Fruit fly (Drosophila melanogaster): ENCODE data around the gene Klp98A.

The Klp98A gene

dm6 chr3R:27582634-27583181 lies 23.8 kb upstream of the Klp98A start, which contains the start of gene pins (continued):
- TF ChIP-seq CG4617 (GFP tag; optimal IDR thresholded peaks at IDR 0.05; ENCODE audit: borderline replicate concordance) (peak; percentile 66), Bdp1 (GFP tag; optimal IDR thresholded peaks at IDR 0.05) (no peak), CG14860 (GFP tag; IDR thresholded peaks at IDR 0.05; ENCODE audit: partially characterized antibody) (0 out of 3 replicates have a peak, but pooled peaks have one; percentile 7), CG33557 (GFP tag; optimal IDR thresholded peaks at IDR 0.05) (no peak), Fer1 (GFP tag; optimal IDR thresholded peaks at IDR 0.05) (no peak), CrebB (tag; optimal IDR thresholded peaks at IDR 0.05) (no peak), H15 (GFP tag; IDR thresholded peaks at IDR 0.05) (no peak), Elba2 (GFP tag; optimal IDR thresholded peaks at IDR 0.05) (no peak), Poxn (GFP tag; IDR thresholded peaks at IDR 0.05) (no peak), Sox102F (GFP tag; optimal IDR thresholded peaks at IDR 0.05) (no peak), CG13296 (GFP tag; optimal IDR thresholded peaks at IDR 0.05) (no peak), gfzf (GFP tag; optimal IDR thresholded peaks at IDR 0.05) (peak; percentile 67), odd (GFP tag; optimal IDR thresholded peaks at IDR 0.05) (no peak), Kr (GFP tag; optimal IDR thresholded peaks at IDR 0.05) (no peak), CG7987 (GFP tag; optimal IDR thresholded peaks at IDR 0.05) (no peak), z (GFP tag; IDR thresholded peaks at IDR 0.05) (0 out of 3 replicates have a peak, but pooled peaks have one; percentile 12), MESR4 (GFP tag; optimal IDR thresholded peaks at IDR 0.05) (peak; percentile 92), vfl (GFP tag; optimal IDR thresholded peaks at IDR 0.05) (no peak), CG7271 (tag; optimal IDR thresholded peaks at IDR 0.05) (no peak), CG34422 (GFP tag; IDR thresholded peaks at IDR 0.05) (no peak; the same call in 2 of the 3 replicates), ERR (GFP tag; optimal IDR thresholded peaks at IDR 0.05) (no peak), CG2712 (tag; optimal IDR thresholded peaks at IDR 0.05) (no peak), CG2199 (GFP tag; IDR thresholded peaks at IDR 0.05) (no peak), CG12104 (GFP tag; optimal IDR thresholded peaks at IDR 0.05) (no peak), CG31441 (GFP tag; IDR thresholded peaks at IDR 0.05) (no peak), CG30403 (GFP tag; optimal IDR thresholded peaks at IDR 0.05) (no peak), CG10431 (GFP tag; optimal IDR thresholded peaks at IDR 0.05) (no peak), zfh1 (GFP tag; IDR thresholded peaks at IDR 0.05) (no peak), CG5245 (GFP tag; optimal IDR thresholded peaks at IDR 0.05) (no peak), wdn (GFP tag; IDR thresholded peaks at IDR 0.05) (no peak), CG3163 (GFP tag; optimal IDR thresholded peaks at IDR 0.05) (no peak), Side (GFP tag; optimal IDR thresholded peaks at IDR 0.05) (no peak), CG9817 (tag; optimal IDR thresholded peaks at IDR 0.05) (no peak), Dll (GFP tag; IDR thresholded peaks at IDR 0.05; ENCODE audit: partially characterized antibody) (0 out of 4 replicates have a peak, but pooled peaks have one; percentile 42), ewg (GFP tag; optimal IDR thresholded peaks at IDR 0.05) (no peak)

dm6 chr3R:27581890-27582487 lies 23.0 kb upstream of the Klp98A start, which contains the start of gene wdb:
TSS of gene wdb (minus strand) at chr3R:27582241.
- TF ChIP-seq H15 (GFP tag; IDR thresholded peaks at IDR 0.05) (no peak), CG16815 (GFP tag; optimal IDR thresholded peaks at IDR 0.05) (peak; percentile 16), pfk (GFP tag; optimal IDR thresholded peaks at IDR 0.05) (no peak), CG1647 (GFP tag; optimal IDR thresholded peaks at IDR 0.05) (no peak), Fer1 (GFP tag; optimal IDR thresholded peaks at IDR 0.05) (no peak), Tbp (GFP tag; optimal IDR thresholded peaks at IDR 0.05) (no peak), Fer2 (tag; optimal IDR thresholded peaks at IDR 0.05) (peak; percentile 38), CG12744 (GFP tag; optimal IDR thresholded peaks at IDR 0.05) (peak; percentile 56), Sry-δ (GFP tag; optimal IDR thresholded peaks at IDR 0.05) (no peak), CG8765 (GFP tag; IDR thresholded peaks at IDR 0.05) (no peak), CG13287 (GFP tag; IDR thresholded peaks at IDR 0.05; ENCODE audit: partially characterized antibody) (no peak), CG12769 (tag; optimal IDR thresholded peaks at IDR 0.05) (no peak), HLHmδ (GFP tag; optimal IDR thresholded peaks at IDR 0.05) (peak; percentile 20), Rx (GFP tag; IDR thresholded peaks at IDR 0.05) (no peak), ap (GFP tag; IDR thresholded peaks at IDR 0.05) (no peak), CG6175 (GFP tag; IDR thresholded peaks at IDR 0.05) (no peak), ERR (GFP tag; optimal IDR thresholded peaks at IDR 0.05) (peak; percentile 15), lola (GFP tag; optimal IDR thresholded peaks at IDR 0.05) (no peak), unpg (GFP tag; optimal IDR thresholded peaks at IDR 0.05) (no peak)
